Fruit fly (Drosophila melanogaster) whole organism, embryonic: Measurements from ENCODE around the gene CG14893.
A peak's percentile ranks its signal among the peaks of the same experiment; 100 is the strongest.

Experiments
- Ada2b ChIP-seq: fragments of 200-800 bp; sonication (Bioruptor generic); IDR thresholded peaks from 2 replicates; pipeline ENCODE4 v1.3.6; 2022; ENCODE audit warnings: missing biosample characterization, missing genetic modification characterization
- Antp ChIP-seq: fragments of 200-800 bp; sonication (Bioruptor generic); optimal IDR thresholded peaks from 3 replicates; lab custom pipeline; 2016; ENCODE audit warnings: missing biosample characterization, missing genetic modification characterization
- CG10209 ChIP-seq: fragments of 200-800 bp; sonication (Bioruptor generic); optimal IDR thresholded peaks from 3 replicates; lab custom pipeline; 2017; ENCODE audit warnings: missing biosample characterization, mild to moderate bottlenecking, missing genetic modification characterization, missing genetic modification reagents
- CG10274 ChIP-seq: fragments of 200-800 bp; sonication (Bioruptor generic); optimal IDR thresholded peaks from 3 replicates; lab custom pipeline; 2017; ENCODE audit warnings: missing biosample characterization, mild to moderate bottlenecking, missing genetic modification characterization
- CG12104 ChIP-seq: fragments of 200-800 bp; sonication (Bioruptor generic); optimal IDR thresholded peaks from 3 replicates; lab custom pipeline; 2016; ENCODE audit warnings: missing biosample characterization, missing genetic modification characterization
- CG12659 ChIP-seq: fragments of 200-800 bp; sonication (Bioruptor generic); optimal IDR thresholded peaks from 3 replicates; lab custom pipeline; 2017; ENCODE audit warnings: mild to moderate bottlenecking, missing biosample characterization, missing genetic modification reagents, missing genetic modification characterization
- CG14050 ChIP-seq: fragments of 200-800 bp; sonication (Bioruptor generic); IDR thresholded peaks from 3 replicates; pipeline ENCODE4 v1.3.6; 2022; ENCODE audit warnings: missing biosample characterization, missing genetic modification characterization
- CG1529 ChIP-seq: fragments of 200-800 bp; sonication (Bioruptor generic); optimal IDR thresholded peaks from 3 replicates; lab custom pipeline; 2018; ENCODE audit warnings: missing biosample characterization, missing genetic modification characterization
- CG15479 ChIP-seq: fragments of 200-800 bp; sonication (Bioruptor generic); optimal IDR thresholded peaks from 3 replicates; lab custom pipeline; 2019; ENCODE audit warnings: missing biosample characterization, mild to moderate bottlenecking, missing genetic modification characterization, moderate library complexity
- CG1647 ChIP-seq: fragments of 200-800 bp; sonication (Bioruptor generic); optimal IDR thresholded peaks from 3 replicates; lab custom pipeline; 2016; ENCODE audit warnings: missing biosample characterization, missing genetic modification characterization
- CG17328 ChIP-seq: fragments of 200-800 bp; sonication (Bioruptor generic); IDR thresholded peaks from 2 replicates; pipeline ENCODE4 v1.3.6; 2022; ENCODE audit warnings: missing biosample characterization, missing genetic modification characterization
- CG17385 ChIP-seq: fragments of 200-800 bp; sonication (Bioruptor generic); optimal IDR thresholded peaks from 3 replicates; lab custom pipeline; 2018; ENCODE audit warnings: missing biosample characterization, mild to moderate bottlenecking, missing genetic modification characterization
- CG18599 ChIP-seq: fragments of 200-800 bp; sonication (Bioruptor generic); optimal IDR thresholded peaks from 3 replicates; lab custom pipeline; 2017; ENCODE audit warnings: missing biosample characterization, missing genetic modification characterization, mild to moderate bottlenecking, moderate library complexity, missing genetic modification reagents
- CG2199 ChIP-seq: fragments of 200-800 bp; sonication (Bioruptor generic); IDR thresholded peaks from 3 replicates; pipeline ENCODE4 v1.3.6; 2022; ENCODE audit warnings: missing biosample characterization, missing genetic modification characterization
- CG30431 ChIP-seq: fragments of 200-800 bp; sonication (Bioruptor generic); optimal IDR thresholded peaks from 2 replicates; lab custom pipeline; 2017; ENCODE audit warnings: missing biosample characterization, missing genetic modification characterization
- CG43689 ChIP-seq: fragments of 200-800 bp; sonication (Bioruptor generic); IDR thresholded peaks from 2 replicates; pipeline ENCODE4 v1.3.6; 2022; ENCODE audit warnings: missing biosample characterization, missing genetic modification characterization
- CG6813 ChIP-seq: fragments of 200-800 bp; sonication (Bioruptor generic); optimal IDR thresholded peaks from 2 replicates; lab custom pipeline; 2017; ENCODE audit warnings: missing biosample characterization, missing genetic modification characterization, mild to moderate bottlenecking, moderate library complexity, missing genetic modification reagents
- CG8359 ChIP-seq: fragments of 200-800 bp; sonication (Bioruptor generic); optimal IDR thresholded peaks from 2 replicates; lab custom pipeline; 2017; ENCODE audit warnings: missing biosample characterization, mild to moderate bottlenecking, missing genetic modification characterization, borderline replicate concordance
- CG8924 ChIP-seq: fragments of 200-800 bp; optimal IDR thresholded peaks from 3 replicates; lab custom pipeline; 2019; ENCODE audit warnings: missing biosample characterization, mild to moderate bottlenecking, missing genetic modification characterization, moderate library complexity
- CG9215 ChIP-seq: fragments of 200-800 bp; sonication (Bioruptor generic); IDR thresholded peaks from 2 replicates; pipeline ENCODE4 v1.3.6; 2022; ENCODE audit warnings: missing biosample characterization, missing genetic modification characterization
- Chrac-16 ChIP-seq: fragments of 200-800 bp; sonication (Bioruptor generic); optimal IDR thresholded peaks from 3 replicates; lab custom pipeline; 2016; ENCODE audit warnings: missing biosample characterization, missing genetic modification characterization
- CoRest ChIP-seq: fragments of 200-800 bp; sonication (Bioruptor generic); optimal IDR thresholded peaks from 3 replicates; lab custom pipeline; 2018; ENCODE audit warnings: missing biosample characterization, mild to moderate bottlenecking, missing genetic modification characterization, moderate library complexity
- D19A ChIP-seq: fragments of 200-800 bp; optimal IDR thresholded peaks from 3 replicates; lab custom pipeline; 2019; ENCODE audit warnings: missing biosample characterization, mild to moderate bottlenecking, missing genetic modification characterization, moderate library complexity
- Dref ChIP-seq: fragments of 200-800 bp; sonication (Bioruptor generic); IDR thresholded peaks from 2 replicates; pipeline ENCODE4 v1.3.6; 2022; ENCODE audit warnings: missing biosample characterization, missing genetic modification characterization
- Eip74EF ChIP-seq, 2 experiments: fragments of 200-800 bp in 1 of 2; fragments of >200 bp in 1 of 2; sonication (Bioruptor generic) in 1 of 2; optimal IDR thresholded peaks; 2 replicates each; lab custom pipeline; 2017 to 2019; ENCODE audit warnings: missing biosample characterization in 2 of 2, missing genetic modification characterization in 2 of 2, mild to moderate bottlenecking in 1 of 2, moderate library complexity in 1 of 2
- Fer1 ChIP-seq: fragments of 200-800 bp; sonication (Bioruptor generic); optimal IDR thresholded peaks from 2 replicates; lab custom pipeline; 2017; ENCODE audit warnings: missing biosample characterization, mild to moderate bottlenecking, missing genetic modification characterization
- Fer2 ChIP-seq: fragments of 200-800 bp; sonication (Bioruptor generic); optimal IDR thresholded peaks from 2 replicates; lab custom pipeline; 2018; ENCODE audit warnings: missing biosample characterization, mild to moderate bottlenecking, missing genetic modification characterization, moderate library complexity
- Ravus ChIP-seq: fragments of 200-800 bp; sonication (Bioruptor generic); IDR thresholded peaks from 2 replicates; pipeline ENCODE4 v1.3.6; 2022; ENCODE audit warnings: missing biosample characterization, missing genetic modification characterization
- Rfx ChIP-seq: fragments of 200-800 bp; sonication (Bioruptor generic); IDR thresholded peaks from 2 replicates; pipeline ENCODE4 v1.3.6; 2022; ENCODE audit warnings: missing biosample characterization, missing genetic modification characterization
- Ssrp ChIP-seq: fragments of 200-800 bp; sonication (Bioruptor generic); optimal IDR thresholded peaks from 2 replicates; lab custom pipeline; 2018; ENCODE audit warnings: missing biosample characterization, mild to moderate bottlenecking, missing genetic modification characterization, moderate library complexity
- Stat92E ChIP-seq, 3 experiments: fragments of >200 bp in 2 of 3; fragments of 200-800 bp in 1 of 3; sonication (Bioruptor generic) in 1 of 3; optimal IDR thresholded peaks; 2 replicates each; lab custom pipeline; 2017 to 2019; ENCODE audit warnings: missing biosample characterization in 3 of 3, missing genetic modification characterization in 3 of 3, mild to moderate bottlenecking in 1 of 3, moderate library complexity in 1 of 3
- Usf ChIP-seq: fragments of 200-800 bp; sonication (Bioruptor generic); optimal IDR thresholded peaks from 2 replicates; lab custom pipeline; 2017; ENCODE audit warnings: missing genotype, missing biosample characterization, missing genetic modification characterization
- YL-1 ChIP-seq: fragments of 200-800 bp; sonication (Bioruptor generic); optimal IDR thresholded peaks from 3 replicates; lab custom pipeline; 2017; ENCODE audit warnings: missing biosample characterization, mild to moderate bottlenecking, missing genetic modification characterization
- al ChIP-seq: fragments of 200-800 bp; sonication (Bioruptor generic); IDR thresholded peaks from 2 replicates; pipeline ENCODE4 v1.3.6; 2022; ENCODE audit warnings: missing biosample characterization, missing genetic modification characterization
- ara ChIP-seq: fragments of 200-800 bp; sonication (Bioruptor generic); IDR thresholded peaks from 2 replicates; pipeline ENCODE4 v1.3.6; 2022; ENCODE audit warnings: missing biosample characterization, missing genetic modification characterization
- caup ChIP-seq: fragments of 200-800 bp; sonication (Bioruptor generic); optimal IDR thresholded peaks from 3 replicates; lab custom pipeline; 2017; ENCODE audit warnings: missing biosample characterization, mild to moderate bottlenecking, missing genetic modification characterization, moderate library complexity; ENCODE audit not compliant: severe bottlenecking
- da ChIP-seq: fragments of 200-800 bp; sonication (Bioruptor generic); optimal IDR thresholded peaks from 2 replicates; lab custom pipeline; 2016; ENCODE audit warnings: missing biosample characterization, missing genetic modification characterization
- exex ChIP-seq: fragments of 200-800 bp; sonication (Bioruptor generic); optimal IDR thresholded peaks from 4 replicates; lab custom pipeline; 2018; ENCODE audit warnings: missing biosample characterization, mild to moderate bottlenecking, missing genetic modification characterization, moderate library complexity
- gro ChIP-seq: fragments of 200-800 bp; sonication (Bioruptor generic); optimal IDR thresholded peaks from 2 replicates; lab custom pipeline; 2016; ENCODE audit warnings: missing biosample characterization, missing genetic modification characterization
- hbn ChIP-seq: fragments of 200-800 bp; sonication (Bioruptor generic); IDR thresholded peaks from 2 replicates; pipeline ENCODE4 v1.3.6; 2022; ENCODE audit warnings: missing biosample characterization, missing genetic modification characterization; ENCODE audit not compliant: partially characterized antibody
- klu ChIP-seq: fragments of 200-800 bp; sonication (Bioruptor generic); IDR thresholded peaks from 2 replicates; pipeline ENCODE4 v1.3.6; 2022; ENCODE audit warnings: missing biosample characterization, missing genetic modification characterization
- knrl ChIP-seq: fragments of 200-800 bp; sonication (Bioruptor generic); IDR thresholded peaks from 3 replicates; pipeline ENCODE4 v1.3.6; 2022; ENCODE audit warnings: missing biosample characterization, missing genetic modification characterization; ENCODE audit not compliant: partially characterized antibody
- lab ChIP-seq: fragments of 200-800 bp; sonication (Bioruptor generic); optimal IDR thresholded peaks from 3 replicates; lab custom pipeline; 2017; ENCODE audit warnings: missing biosample characterization, missing genetic modification characterization, mild to moderate bottlenecking, moderate library complexity, missing genetic modification reagents
- mld ChIP-seq: fragments of 200-800 bp; sonication (Bioruptor generic); IDR thresholded peaks from 3 replicates; pipeline ENCODE4 v1.3.6; 2022; ENCODE audit warnings: missing biosample characterization, missing genetic modification characterization; ENCODE audit not compliant: partially characterized antibody
- ranshi ChIP-seq: fragments of 200-800 bp; sonication (Bioruptor generic); IDR thresholded peaks from 2 replicates; pipeline ENCODE4 v1.3.6; 2022; ENCODE audit warnings: missing biosample characterization, missing genetic modification characterization
- run ChIP-seq: fragments of 200-800 bp; sonication (Bioruptor generic); optimal IDR thresholded peaks from 3 replicates; lab custom pipeline; 2018; ENCODE audit warnings: missing biosample characterization, mild to moderate bottlenecking, missing genetic modification characterization
- sc ChIP-seq, 3 experiments: fragments of >200 bp in 2 of 3; fragments of 200-800 bp in 1 of 3; sonication (Bioruptor generic) in 1 of 3; optimal IDR thresholded peaks; 2 replicates in 2 of 3; 3 replicates in 1 of 3; lab custom pipeline; 2017; ENCODE audit warnings: mild to moderate bottlenecking in 1 of 3, missing biosample characterization in 1 of 3, missing genetic modification characterization in 1 of 3, missing genetic modification reagents in 1 of 3
- sim ChIP-seq: fragments of 200-800 bp; sonication (Bioruptor generic); IDR thresholded peaks from 2 replicates; pipeline ENCODE4 v1.3.6; 2022; ENCODE audit warnings: missing biosample characterization, missing genetic modification characterization
- sug ChIP-seq: fragments of 200-800 bp; optimal IDR thresholded peaks from 2 replicates; lab custom pipeline; 2019; ENCODE audit warnings: missing biosample characterization, mild to moderate bottlenecking, missing genetic modification characterization, moderate library complexity
- wor ChIP-seq: fragments of 200-800 bp; sonication (Bioruptor generic); IDR thresholded peaks from 2 replicates; pipeline ENCODE4 v1.3.6; 2022; ENCODE audit warnings: missing biosample characterization, missing genetic modification characterization
- yki ChIP-seq: fragments of >200 bp; optimal IDR thresholded peaks from 3 replicates; lab custom pipeline; 2018

The CG14893 gene

dm6 chr3R:16630564-16630963, 10.0 kb downstream of the CG14893 start (continued):
- TF ChIP-seq Fer1 (GFP tag; lab: Kevin White, UChicago) (no peak), hbn (no peak), run (no peak), Dref (GFP tag; lab: Robert Waterston, UW) (no peak), YL-1 (GFP tag; lab: Kevin White, UChicago) (no peak), al (GFP tag; lab: Robert Waterston, UW) (no peak), Stat92E (GFP tag; optimal IDR thresholded peaks at IDR 0.05; lab: Kevin White, UChicago) (no peak), CG1529 (GFP tag; lab: Kevin White, UChicago) (no peak), wor (no peak), Ravus (no peak), mld (GFP tag; lab: Robert Waterston, UW) (no peak), CG10274 (no peak), CG17385 (GFP tag; lab: Kevin White, UChicago) (no peak), CoRest (tag; lab: Kevin White, UChicago) (peak; percentile 23), Ada2b (GFP tag; lab: Robert Waterston, UW) (no peak), sug (tag; lab: Kevin White, UChicago) (no peak), klu (GFP tag; lab: Robert Waterston, UW) (no peak), lab (GFP tag; lab: Kevin White, UChicago) (no peak), CG8359 (GFP tag; lab: Kevin White, UChicago) (no peak), D19A (tag; lab: Kevin White, UChicago) (peak; percentile 27), da (no peak), CG12104 (GFP tag; lab: Kevin White, UChicago) (no peak), gro (GFP tag; lab: Kevin White, UChicago) (no peak), CG30431 (GFP tag; lab: Kevin White, UChicago) (no peak), exex (tag; lab: Kevin White, UChicago) (no peak), CG17328 (GFP tag; lab: Robert Waterston, UW) (no peak), CG15479 (GFP tag; lab: Kevin White, UChicago) (no peak), CG18599 (no peak), CG8924 (peak; percentile 23), Usf (GFP tag; lab: Kevin White, UChicago) (no peak), Eip74EF (GFP tag; optimal IDR thresholded peaks at IDR 0.05; lab: Kevin White, UChicago) (no peak), sim (GFP tag; lab: Robert Waterston, UW) (no peak), Antp (GFP tag; lab: Kevin White, UChicago) (no peak), CG1647 (GFP tag; lab: Kevin White, UChicago) (no peak), Chrac-16 (GFP tag; lab: Kevin White, UChicago) (no peak), Fer2 (no peak), ranshi (GFP tag; lab: Robert Waterston, UW) (no peak), ara (GFP tag; lab: Robert Waterston, UW) (no peak), caup (GFP tag; lab: Kevin White, UChicago) (no peak), CG2199 (GFP tag; lab: Robert Waterston, UW) (no peak), CG10209 (GFP tag; lab: Kevin White, UChicago) (no peak), CG9215 (GFP tag; lab: Robert Waterston, UW) (no peak), Rfx (GFP tag; lab: Robert Waterston, UW) (no peak), CG14050 (GFP tag; lab: Robert Waterston, UW) (no peak), Ssrp (peak; percentile 22), sc (optimal IDR thresholded peaks at IDR 0.05; lab: Kevin White, UChicago) (no peak), sc (GFP tag; optimal IDR thresholded peaks at IDR 0.05; lab: Kevin White, UChicago) (no peak), yki (lab: Kevin White, UChicago) (no peak), CG6813 (GFP tag; lab: Kevin White, UChicago) (no peak), CG12659 (GFP tag; lab: Kevin White, UChicago) (no peak), CG43689 (GFP tag; lab: Robert Waterston, UW) (no peak), knrl (GFP tag; lab: Robert Waterston, UW) (no peak)
